Fruit fly (Drosophila melanogaster) whole organism, embryonic: ENCODE data around the gene CG5861.

Experiments used
- C15 ChIP-seq: fragments of 200-800 bp; sonication (Bioruptor generic); IDR thresholded peaks from 3 replicates; pipeline ENCODE4 v1.3.6; 2022; ENCODE audit warnings: missing biosample characterization, missing genetic modification characterization
- CG11085 ChIP-seq: fragments of 200-800 bp; sonication (Bioruptor generic); IDR thresholded peaks from 2 replicates; pipeline ENCODE4 v1.3.6; 2022; ENCODE audit warnings: missing biosample characterization, missing genetic modification characterization
- CG12155 ChIP-seq: fragments of 200-800 bp; sonication (Bioruptor generic); optimal IDR thresholded peaks from 3 replicates; lab custom pipeline; 2016; ENCODE audit warnings: missing biosample characterization, missing genetic modification characterization
- CG14965 ChIP-seq: fragments of 200-800 bp; sonication (Bioruptor generic); optimal IDR thresholded peaks from 2 replicates; lab custom pipeline; 2016; ENCODE audit warnings: missing biosample characterization, missing genetic modification characterization, borderline replicate concordance
- CG16863 ChIP-seq: fragments of 200-800 bp; sonication (Bioruptor generic); optimal IDR thresholded peaks from 3 replicates; lab custom pipeline; 2016; ENCODE audit warnings: missing biosample characterization, missing genetic modification characterization
- CG17568 ChIP-seq: fragments of 200-800 bp; sonication (Bioruptor generic); optimal IDR thresholded peaks from 2 replicates; lab custom pipeline; 2018; ENCODE audit warnings: missing biosample characterization, mild to moderate bottlenecking, missing genetic modification characterization, moderate library complexity
- CG18764 ChIP-seq: fragments of 200-800 bp; sonication (Bioruptor generic); optimal IDR thresholded peaks from 3 replicates; lab custom pipeline; 2016; ENCODE audit warnings: missing biosample characterization, missing genetic modification characterization
- CG2120 ChIP-seq: fragments of 200-800 bp; sonication (Bioruptor generic); optimal IDR thresholded peaks from 3 replicates; lab custom pipeline; 2016; ENCODE audit warnings: missing biosample characterization, missing genetic modification characterization
- CG42726 ChIP-seq: fragments of 200-800 bp; sonication (Bioruptor generic); IDR thresholded peaks from 2 replicates; pipeline ENCODE4 v1.3.6; 2022; ENCODE audit warnings: missing biosample characterization, missing genetic modification characterization; ENCODE audit not compliant: partially characterized antibody
- CG43689 ChIP-seq: fragments of 200-800 bp; sonication (Bioruptor generic); IDR thresholded peaks from 2 replicates; pipeline ENCODE4 v1.3.6; 2022; ENCODE audit warnings: missing biosample characterization, missing genetic modification characterization
- CG6683 ChIP-seq: fragments of 200-800 bp; sonication (Bioruptor generic); optimal IDR thresholded peaks from 2 replicates; lab custom pipeline; 2017; ENCODE audit warnings: missing biosample characterization, mild to moderate bottlenecking, missing genetic modification characterization, missing genetic modification reagents
- CG6813 ChIP-seq: fragments of 200-800 bp; sonication (Bioruptor generic); optimal IDR thresholded peaks from 2 replicates; lab custom pipeline; 2017; ENCODE audit warnings: missing biosample characterization, missing genetic modification characterization, mild to moderate bottlenecking, moderate library complexity, missing genetic modification reagents
- CG7987 ChIP-seq: fragments of 200-800 bp; sonication (Bioruptor generic); optimal IDR thresholded peaks from 2 replicates; lab custom pipeline; 2018; ENCODE audit warnings: missing biosample characterization, mild to moderate bottlenecking, missing genetic modification characterization, moderate library complexity
- CG8290 ChIP-seq, 3 experiments: fragments of 200-800 bp; sonication (Bioruptor generic); optimal IDR thresholded peaks; 2 replicates each; lab custom pipeline; 2016 to 2019; ENCODE audit warnings: missing biosample characterization in 3 of 3, missing genetic modification characterization in 3 of 3, mild to moderate bottlenecking in 2 of 3, moderate library complexity in 1 of 3
- CG8765 ChIP-seq: fragments of 200-800 bp; sonication (Bioruptor generic); IDR thresholded peaks from 2 replicates; pipeline ENCODE4 v1.3.6; 2022; ENCODE audit warnings: missing biosample characterization, missing genetic modification characterization
- CG9609 ChIP-seq: fragments of 200-800 bp; sonication (Bioruptor generic); optimal IDR thresholded peaks from 3 replicates; lab custom pipeline; 2016; ENCODE audit warnings: missing biosample characterization, missing genetic modification characterization
- D19B ChIP-seq: fragments of 200-800 bp; sonication (Bioruptor generic); optimal IDR thresholded peaks from 2 replicates; lab custom pipeline; 2017; ENCODE audit warnings: missing biosample characterization, mild to moderate bottlenecking, missing genetic modification characterization
- Dip3 ChIP-seq: fragments of 200-800 bp; sonication (Bioruptor generic); optimal IDR thresholded peaks from 3 replicates; lab custom pipeline; 2016; ENCODE audit warnings: missing biosample characterization, missing genetic modification characterization
- HLH3B ChIP-seq: fragments of 200-800 bp; sonication (Bioruptor generic); IDR thresholded peaks from 2 replicates; pipeline ENCODE4 v1.3.6; 2022; ENCODE audit warnings: missing biosample characterization, missing genetic modification characterization
- HLH4C ChIP-seq: fragments of 200-800 bp; sonication (Bioruptor generic); IDR thresholded peaks from 3 replicates; pipeline ENCODE4 v1.3.6; 2022; ENCODE audit warnings: missing biosample characterization, missing genetic modification characterization; ENCODE audit not compliant: partially characterized antibody
- Hey ChIP-seq: fragments of 200-800 bp; sonication (Bioruptor generic); optimal IDR thresholded peaks from 3 replicates; lab custom pipeline; 2018; ENCODE audit warnings: missing biosample characterization, mild to moderate bottlenecking, missing genetic modification characterization
- NK7.1 ChIP-seq: fragments of 200-800 bp; sonication (Bioruptor generic); optimal IDR thresholded peaks from 3 replicates; lab custom pipeline; 2016; ENCODE audit warnings: missing biosample characterization, missing genetic modification characterization
- Nf-YA ChIP-seq: fragments of 200-800 bp; sonication (Bioruptor generic); IDR thresholded peaks from 2 replicates; pipeline ENCODE4 v1.3.6; 2022; ENCODE audit warnings: missing biosample characterization, missing genetic modification characterization
- PHDP ChIP-seq: fragments of 200-800 bp; sonication (Bioruptor generic); optimal IDR thresholded peaks from 3 replicates; lab custom pipeline; 2018; ENCODE audit warnings: missing biosample characterization, mild to moderate bottlenecking, missing genetic modification characterization, moderate library complexity
- Poxn ChIP-seq: fragments of 200-800 bp; sonication (Bioruptor generic); IDR thresholded peaks from 2 replicates; pipeline ENCODE4 v1.3.6; 2022; ENCODE audit warnings: missing biosample characterization, missing genetic modification characterization
- Rfx ChIP-seq: fragments of 200-800 bp; sonication (Bioruptor generic); IDR thresholded peaks from 2 replicates; pipeline ENCODE4 v1.3.6; 2022; ENCODE audit warnings: missing biosample characterization, missing genetic modification characterization
- Six4 ChIP-seq: fragments of 200-800 bp; sonication (Bioruptor generic); optimal IDR thresholded peaks from 2 replicates; lab custom pipeline; 2016; ENCODE audit warnings: missing biosample characterization, missing genetic modification characterization
- Sry-β ChIP-seq: fragments of 200-800 bp; sonication (Bioruptor generic); optimal IDR thresholded peaks from 2 replicates; lab custom pipeline; 2018; ENCODE audit warnings: missing biosample characterization, mild to moderate bottlenecking, missing genetic modification characterization, moderate library complexity
- bigmax ChIP-seq: fragments of 200-800 bp; sonication (Bioruptor generic); optimal IDR thresholded peaks from 2 replicates; lab custom pipeline; 2018; ENCODE audit warnings: missing biosample characterization, mild to moderate bottlenecking, missing genetic modification characterization
- caup ChIP-seq: fragments of 200-800 bp; sonication (Bioruptor generic); optimal IDR thresholded peaks from 3 replicates; lab custom pipeline; 2017; ENCODE audit warnings: missing biosample characterization, mild to moderate bottlenecking, missing genetic modification characterization, moderate library complexity; ENCODE audit not compliant: severe bottlenecking
- dm ChIP-seq: fragments of 200-800 bp; sonication (Bioruptor generic); optimal IDR thresholded peaks from 3 replicates; lab custom pipeline; 2016; ENCODE audit warnings: missing biosample characterization, missing genetic modification characterization
- dmrt99B ChIP-seq: fragments of 200-800 bp; sonication (Bioruptor generic); optimal IDR thresholded peaks from 2 replicates; lab custom pipeline; 2018; ENCODE audit warnings: missing biosample characterization, mild to moderate bottlenecking, missing genetic modification characterization, moderate library complexity
- emc ChIP-seq: fragments of 200-800 bp; sonication (Bioruptor generic); optimal IDR thresholded peaks from 2 replicates; lab custom pipeline; 2016; ENCODE audit warnings: missing biosample characterization, missing genetic modification characterization
- eve ChIP-seq, 2 experiments: fragments of >200 bp; optimal IDR thresholded peaks; 2 replicates each; lab custom pipeline; 2017; ENCODE audit warnings: missing biosample characterization in 2 of 2, missing genetic modification characterization in 2 of 2
- ewg ChIP-seq: fragments of 200-800 bp; sonication (Bioruptor generic); optimal IDR thresholded peaks from 3 replicates; lab custom pipeline; 2017; ENCODE audit warnings: mild to moderate bottlenecking, missing biosample characterization, missing genetic modification reagents, missing genetic modification characterization
- grau ChIP-seq: fragments of 200-800 bp; optimal IDR thresholded peaks from 3 replicates; lab custom pipeline; 2019; ENCODE audit warnings: missing biosample characterization, mild to moderate bottlenecking, missing genetic modification characterization, moderate library complexity
- pzg ChIP-seq: fragments of 200-800 bp; sonication (Bioruptor generic); optimal IDR thresholded peaks from 3 replicates; lab custom pipeline; 2018; ENCODE audit warnings: missing biosample characterization, mild to moderate bottlenecking, missing genetic modification characterization, moderate library complexity
- ro ChIP-seq: fragments of 200-800 bp; sonication (Bioruptor generic); IDR thresholded peaks from 2 replicates; pipeline ENCODE4 v1.3.6; 2022; ENCODE audit warnings: missing biosample characterization, missing genetic modification characterization
- sc ChIP-seq, 3 experiments: fragments of >200 bp in 2 of 3; fragments of 200-800 bp in 1 of 3; sonication (Bioruptor generic) in 1 of 3; optimal IDR thresholded peaks; 2 replicates in 2 of 3; 3 replicates in 1 of 3; lab custom pipeline; 2017; ENCODE audit warnings: mild to moderate bottlenecking in 1 of 3, missing biosample characterization in 1 of 3, missing genetic modification characterization in 1 of 3, missing genetic modification reagents in 1 of 3
- sd ChIP-seq: fragments of 200-800 bp; sonication (Bioruptor generic); optimal IDR thresholded peaks from 3 replicates; lab custom pipeline; 2018; ENCODE audit warnings: missing biosample characterization, mild to moderate bottlenecking, missing genetic modification characterization, moderate library complexity
- sens ChIP-seq: fragments of 200-800 bp; sonication (Bioruptor generic); peaks from one replicate; lab custom pipeline; 2016; ENCODE audit warnings: missing biosample characterization, missing genetic modification characterization
- sqz ChIP-seq: fragments of 200-800 bp; sonication (Bioruptor generic); optimal IDR thresholded peaks from 3 replicates; lab custom pipeline; 2018; ENCODE audit warnings: missing biosample characterization, mild to moderate bottlenecking, missing genetic modification characterization
- tin ChIP-seq: fragments of 200-800 bp; sonication (Bioruptor generic); optimal IDR thresholded peaks from 3 replicates; lab custom pipeline; 2016; ENCODE audit warnings: missing biosample characterization, missing genetic modification characterization
- tna ChIP-seq: fragments of 200-800 bp; sonication (Bioruptor generic); IDR thresholded peaks from 2 replicates; pipeline ENCODE4 v1.3.6; 2022; ENCODE audit warnings: missing biosample characterization, missing genetic modification characterization; ENCODE audit not compliant: partially characterized antibody
- unpg ChIP-seq: fragments of 200-800 bp; sonication (Bioruptor generic); optimal IDR thresholded peaks from 3 replicates; lab custom pipeline; 2018; ENCODE audit warnings: missing biosample characterization, mild to moderate bottlenecking, missing genetic modification characterization, moderate library complexity
- wek ChIP-seq: fragments of 200-800 bp; sonication (Bioruptor generic); optimal IDR thresholded peaks from 3 replicates; lab custom pipeline; 2018; ENCODE audit warnings: missing biosample characterization, mild to moderate bottlenecking, missing genetic modification characterization, moderate library complexity
- zfh1 ChIP-seq: fragments of 200-800 bp; sonication (Bioruptor generic); IDR thresholded peaks from 3 replicates; pipeline ENCODE4 v1.3.6; 2022; ENCODE audit warnings: missing biosample characterization, missing genetic modification characterization

CG5861 gene

dm6 chr2L:16269232-16270134 is 37.6 kb downstream of the CG5861 start (continued):
- TF ChIP-seq CG14965 (GFP tag; lab: Kevin White, UChicago) (peak; percentile 17), CG42726 (no peak), CG16863 (GFP tag; lab: Kevin White, UChicago) (peak; percentile 28), sd (tag; lab: Kevin White, UChicago) (peak; percentile 59), CG8765 (GFP tag; lab: Robert Waterston, UW) (no peak), Hey (tag; lab: Kevin White, UChicago) (peak; percentile 83), ro (no peak), CG9609 (no peak), NK7.1 (GFP tag; lab: Kevin White, UChicago) (peak; percentile 39), Nf-YA (no peak), D19B (GFP tag; lab: Kevin White, UChicago) (peak; percentile 15), tna (no peak), tin (GFP tag; lab: Kevin White, UChicago) (no peak), wek (GFP tag; lab: Kevin White, UChicago) (peak; percentile 92), dm (GFP tag; lab: Kevin White, UChicago) (peak; percentile 99), CG12155 (GFP tag; lab: Kevin White, UChicago) (no peak), caup (GFP tag; lab: Kevin White, UChicago) (peak; percentile 96), CG11085 (no peak), C15 (no peak), CG8290 (GFP tag; optimal IDR thresholded peaks at IDR 0.05; lab: Kevin White, UChicago) (peak; percentile 42), CG8290 (tag; optimal IDR thresholded peaks at IDR 0.05; lab: Kevin White, UChicago) (peak; percentile 71 to 78), CG7987 (GFP tag; lab: Kevin White, UChicago) (peak; percentile 95), ewg (peak; percentile 12), dmrt99B (peak; percentile 60), sens (GFP tag; lab: Kevin White, UChicago) (peak; percentile 84), sqz (peak; percentile 92), CG6683 (GFP tag; lab: Kevin White, UChicago) (peak; percentile 87), Dip3 (GFP tag; lab: Kevin White, UChicago) (no peak), Six4 (peak; percentile 21), bigmax (GFP tag; lab: Kevin White, UChicago) (peak; percentile 66), Rfx (GFP tag; lab: Robert Waterston, UW) (no peak), pzg (GFP tag; lab: Kevin White, UChicago) (peak; percentile 27), CG17568 (GFP tag; lab: Kevin White, UChicago) (peak; percentile 94), CG18764 (GFP tag; lab: Kevin White, UChicago) (no peak), PHDP (tag; lab: Kevin White, UChicago) (peak; percentile 76), zfh1 (GFP tag; lab: Robert Waterston, UW) (no peak), CG2120 (GFP tag; lab: Kevin White, UChicago) (no peak), Poxn (GFP tag; lab: Robert Waterston, UW) (no peak), emc (GFP tag; lab: Kevin White, UChicago) (no peak), HLH3B (no peak), eve (GFP tag; optimal IDR thresholded peaks at IDR 0.05; lab: Kevin White, UChicago) (no peak), unpg (GFP tag; lab: Kevin White, UChicago) (peak; percentile 71), HLH4C (no peak), grau (tag; lab: Kevin White, UChicago) (peak; percentile 67), Sry-β (GFP tag; lab: Kevin White, UChicago) (peak; percentile 52), sc (optimal IDR thresholded peaks at IDR 0.05; lab: Kevin White, UChicago) (no peak), sc (GFP tag; optimal IDR thresholded peaks at IDR 0.05; lab: Kevin White, UChicago) (peak; percentile 42), CG43689 (GFP tag; lab: Robert Waterston, UW) (no peak), CG6813 (GFP tag; lab: Kevin White, UChicago) (peak; percentile 96)
